Worm (Caenorhabditis elegans) whole organism, L4/young adult: ENCODE data around the gene D2023.3.

ENCODE experiments used
- W03F9.2 ChIP-seq: fragments of 150-350 bp; optimal IDR thresholded peaks from 2 replicates; lab custom pipeline; 2014; ENCODE audit warnings: missing biosample characterization, missing genetic modification characterization
- dao-5 ChIP-seq: sonication (generic microtip); optimal IDR thresholded peaks from 2 replicates; lab custom pipeline; 2016; ENCODE audit warnings: missing genotype, missing genetic modification characterization, moderate library complexity, missing compliant biosample characterization
- him-1 ChIP-seq: sonication (generic microtip); optimal IDR thresholded peaks from 2 replicates; lab custom pipeline; 2016; ENCODE audit warnings: missing genotype, missing genetic modification reagents, missing genetic modification characterization, missing compliant biosample characterization

D2023.3 gene

ce11 chrV:11839220-11839619 lies 27.4 kb upstream of the D2023.3 start, which contains the start of gene idpb-5:
idpb-5 (plus strand) TSS chrV:11839520.
- TF ChIP-seq him-1 = no peak
- TF ChIP-seq W03F9.2 (tag; lab: Kevin White, UChicago) = no peak
- no peak for TF ChIP-seq dao-5 (tag; lab: Kevin White, UChicago)

ce11 chrV:11836073-11836472 lies 24.3 kb upstream of the D2023.3 start, which contains the start of gene R13H4.2:
R13H4.2 (plus strand) TSS chrV:11836391.
- TF ChIP-seq dao-5 (tag; lab: Kevin White, UChicago) (no peak), W03F9.2 (tag; lab: Kevin White, UChicago) (no peak), him-1 (no peak)

ce11 chrV:11833319-11833718 lies 21.5 kb upstream of the D2023.3 start, which contains the start of gene pho-8:
pho-8 (plus strand) TSS chrV:11833619.
- TF ChIP-seq him-1 (no peak), W03F9.2 (tag; lab: Kevin White, UChicago) (no peak), dao-5 (tag; lab: Kevin White, UChicago) (no peak)

DNA sequence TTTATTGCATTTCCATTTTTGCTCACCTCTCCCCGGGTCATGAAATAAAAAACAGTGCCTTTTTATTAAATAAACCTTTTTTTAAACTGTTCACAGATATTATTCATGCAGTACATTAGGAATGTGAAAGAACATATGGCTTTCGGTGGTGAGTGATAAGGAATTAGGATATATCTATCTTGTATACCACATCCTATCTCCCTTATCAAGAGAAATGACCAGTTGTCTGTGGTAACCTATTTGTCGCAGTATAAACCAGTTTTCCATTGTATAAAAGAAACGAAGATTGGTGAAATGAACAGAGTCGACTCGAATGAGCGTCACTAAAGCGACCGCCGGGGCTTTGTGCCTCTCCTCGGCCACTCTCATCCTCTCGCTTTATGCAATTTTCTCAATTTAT lies 17.5 kb upstream of the D2023.3 start, which contains the start of gene col-158:
TSS of gene col-158 (plus strand) at position 301 of the 400 bp plus-strand sequence.
- TF ChIP-seq W03F9.2 (tag; lab: Kevin White, UChicago) (no peak), him-1 (no peak), dao-5 (tag; lab: Kevin White, UChicago) (no peak)

- TF ChIP-seq W03F9.2 (tag; lab: Kevin White, UChicago) (no peak), dao-5 (tag; lab: Kevin White, UChicago) (no peak), him-1 (no peak)
Observed at ce11 chrV:11826967-11827366, 15.1 kb upstream of the D2023.3 start, which contains the start of the genes mpst-1 and D2023.6. mpst-1 (minus strand) TSS chrV:11827067. D2023.6 (plus strand) TSS chrV:11827354.

DNA sequence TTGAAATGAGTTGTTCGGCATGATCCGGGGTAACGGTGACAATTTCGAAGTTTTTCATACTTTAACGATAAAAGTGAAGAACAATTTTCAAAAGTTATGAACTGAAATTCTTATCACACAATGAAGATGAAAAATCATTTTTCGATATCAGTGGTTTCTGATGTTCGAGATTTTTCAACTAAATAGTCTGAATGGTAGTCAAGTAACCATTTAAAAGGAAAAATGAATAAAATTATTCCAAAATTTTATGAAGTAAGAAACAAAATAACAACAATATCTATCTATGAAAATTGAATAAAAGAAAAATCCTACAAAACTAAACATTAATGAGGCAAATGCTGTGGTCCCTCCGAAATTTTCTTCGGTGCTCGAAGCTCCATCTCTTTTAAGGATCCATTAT lies 13.8 kb upstream of the D2023.3 start, which contains the start of gene D2023.4:
TSS of gene D2023.4 (minus strand) at position 101 of the 400 bp plus-strand sequence.
- no peak for TF ChIP-seq him-1
- TF ChIP-seq dao-5 (tag; lab: Kevin White, UChicago) = no peak

DNA sequence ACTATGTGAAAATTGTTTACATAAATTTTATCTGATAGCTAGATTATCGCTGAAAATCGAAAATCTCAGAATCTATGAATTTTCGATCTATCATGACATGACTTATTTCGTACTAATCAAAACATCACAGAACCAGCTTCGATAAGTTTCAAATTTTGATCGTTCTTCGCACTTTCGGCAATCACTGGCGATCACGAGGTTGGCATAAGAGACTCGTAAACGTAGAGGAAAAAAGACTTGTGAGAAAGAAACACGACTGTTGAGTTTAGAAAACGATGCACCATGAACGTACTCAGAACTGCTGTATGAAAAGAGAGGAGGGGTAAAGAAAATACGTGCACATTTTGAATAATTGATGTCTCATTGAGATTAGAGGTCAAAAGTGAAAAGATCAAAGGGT lies 12.2 kb upstream of the D2023.3 start:
- TF ChIP-seq him-1 = no peak
- peak; percentile 35 for TF ChIP-seq W03F9.2 (tag; lab: Kevin White, UChicago)

- TF ChIP-seq dao-5 (tag; lab: Kevin White, UChicago) = no peak
- TF ChIP-seq W03F9.2 (tag; lab: Kevin White, UChicago) = peak; percentile 8
Observed at ce11 chrV:11822461-11822939, 10.7 kb upstream of the D2023.3 start, which contains the start of gene pyc-1. pyc-1 (minus strand) TSS chrV:11822529.

- TF ChIP-seq W03F9.2 (tag; lab: Kevin White, UChicago) (no peak), dao-5 (tag; lab: Kevin White, UChicago) (no peak), him-1 (no peak)
Observed at ce11 chrV:11820551-11820950, 8.7 kb upstream of the D2023.3 start.

DNA sequence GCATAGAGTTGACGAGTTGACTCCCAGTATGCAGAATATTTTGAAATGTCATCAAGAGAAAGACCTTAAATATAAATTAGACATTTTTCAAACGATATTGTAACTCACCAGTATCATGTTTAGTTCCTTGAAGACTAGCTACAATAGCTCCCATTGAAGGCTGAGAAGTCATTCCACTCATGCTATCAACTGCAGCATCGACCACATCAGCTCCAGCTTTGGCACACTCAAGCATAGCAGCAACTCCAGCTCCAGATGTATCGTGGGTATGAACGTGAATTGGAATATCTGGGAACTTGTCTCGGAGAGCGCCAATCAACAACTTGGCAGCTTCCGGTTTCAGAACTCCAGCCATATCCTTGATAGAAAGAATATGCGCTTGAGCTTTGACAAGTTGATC lies 7.6 kb upstream of the D2023.3 start:
- TF ChIP-seq him-1 (no peak), W03F9.2 (tag; lab: Kevin White, UChicago) (no peak), dao-5 (tag; lab: Kevin White, UChicago) (no peak)

DNA sequence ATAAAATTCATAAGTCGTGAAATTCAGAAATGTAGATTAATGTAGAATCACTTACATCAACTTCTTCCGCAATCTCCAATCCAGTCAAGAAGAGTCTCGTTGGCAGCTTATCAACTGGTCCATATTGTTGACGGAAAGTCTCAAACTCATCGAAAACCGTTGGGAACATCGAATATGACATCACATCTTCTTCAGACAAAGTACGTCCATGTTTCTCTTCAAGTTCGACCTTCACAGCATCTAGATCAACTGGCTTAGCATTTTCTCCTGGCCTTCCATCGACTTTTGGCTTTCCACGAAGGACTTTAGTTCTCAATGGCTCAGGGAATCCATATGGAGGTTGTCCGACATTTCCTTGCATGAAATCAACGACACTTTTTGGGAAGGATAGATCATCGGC lies 7.0 kb upstream of the D2023.3 start:
- TF ChIP-seq W03F9.2 (tag; lab: Kevin White, UChicago) (no peak), him-1 (no peak), dao-5 (tag; lab: Kevin White, UChicago) (no peak)

DNA sequence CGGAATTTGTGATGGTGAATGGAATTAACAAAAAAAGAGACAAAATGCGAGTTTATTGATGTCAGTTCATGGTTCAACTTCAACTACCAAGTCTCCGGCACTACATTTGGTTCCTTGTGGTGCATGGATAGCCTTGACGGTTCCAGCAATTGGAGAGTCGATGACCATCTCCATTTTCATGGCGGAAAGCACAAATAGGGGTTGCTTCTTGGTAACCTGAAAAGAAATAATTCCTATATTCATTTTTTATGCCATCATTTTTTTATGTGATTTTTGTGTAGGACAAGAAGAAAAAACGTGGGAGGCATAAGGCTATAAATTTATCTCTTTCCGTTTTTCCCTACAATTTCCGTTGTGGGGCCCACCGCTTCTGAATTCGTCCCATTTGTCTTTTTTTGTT lies 6.2 kb upstream of the D2023.3 start:
- no peak for TF ChIP-seq W03F9.2 (tag; lab: Kevin White, UChicago)

DNA sequence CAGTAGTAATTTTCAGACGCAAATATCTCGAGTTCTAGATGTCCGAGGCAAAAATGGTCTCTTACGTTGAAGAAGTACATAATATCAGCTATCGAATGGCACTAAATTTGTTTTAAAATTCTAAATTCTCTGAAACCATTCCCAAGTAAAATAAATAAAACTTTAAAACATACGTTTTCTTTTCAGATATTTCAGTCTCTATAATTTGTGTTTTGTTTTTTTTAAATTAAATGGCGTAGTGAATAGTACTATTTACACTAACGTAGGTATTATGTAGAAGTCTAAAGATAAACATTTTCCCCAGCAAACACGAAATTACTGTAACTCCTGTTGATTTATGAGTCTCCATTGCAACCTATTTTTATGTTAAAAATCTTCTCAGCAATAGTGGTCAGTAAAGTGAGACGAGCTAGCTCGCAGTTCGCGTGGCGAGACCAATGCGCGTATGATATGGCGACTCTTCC lies 5.5 kb upstream of the D2023.3 start:
- no peak for TF ChIP-seq him-1
- no peak for TF ChIP-seq dao-5 (tag; lab: Kevin White, UChicago)
- TF ChIP-seq W03F9.2 (tag; lab: Kevin White, UChicago) = no peak

DNA sequence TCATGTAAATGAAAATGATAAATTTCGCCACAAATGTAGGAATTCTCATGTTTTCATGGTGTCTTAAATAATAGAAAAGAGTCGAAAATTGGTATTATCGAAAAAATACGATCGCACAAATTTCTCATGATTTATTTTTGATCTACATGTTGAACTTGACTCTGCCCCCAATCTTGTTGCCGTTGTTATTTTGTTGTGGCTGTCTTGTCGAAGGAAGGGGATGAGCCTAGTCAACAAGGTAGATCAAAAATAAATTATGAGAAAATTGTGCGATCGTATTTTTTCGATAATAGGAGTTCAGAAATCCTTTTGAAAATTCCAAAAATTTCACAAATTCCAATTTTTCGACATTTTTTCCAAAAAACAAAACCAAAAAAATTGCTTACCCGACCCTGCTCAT lies 3.7 kb upstream of the D2023.3 start:
- TF ChIP-seq dao-5 (tag; lab: Kevin White, UChicago) (no peak), him-1 (no peak), W03F9.2 (tag; lab: Kevin White, UChicago) (no peak)

DNA sequence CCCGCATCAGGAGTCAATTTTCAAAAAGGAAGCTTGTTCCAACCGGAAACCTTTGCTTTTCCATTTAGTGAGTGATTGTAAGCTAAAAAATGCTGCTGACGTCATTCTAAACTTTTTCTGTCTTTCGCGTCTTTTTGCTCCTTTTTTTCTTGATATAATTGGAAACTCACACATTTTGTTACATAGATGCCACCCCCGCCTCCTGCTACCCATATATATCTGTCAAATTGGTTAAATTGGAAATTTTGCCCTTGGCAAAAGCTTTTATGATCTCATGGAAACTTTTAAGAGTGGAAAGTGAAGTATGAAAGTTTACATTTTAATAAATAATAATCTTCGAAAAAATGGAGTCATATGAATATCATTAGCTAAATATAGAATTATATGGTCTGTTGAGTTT lies 1.9 kb downstream of the D2023.3 start:
- TF ChIP-seq him-1 (no peak), dao-5 (tag; lab: Kevin White, UChicago) (no peak), W03F9.2 (tag; lab: Kevin White, UChicago) (no peak)
